Fruit fly (Drosophila melanogaster) Kc167 (cell line): ENCODE data around the gene Pdss2.

Experiments used
- Myc ChIP-seq: fragments of >200 bp; optimal IDR thresholded peaks from 2 replicates; lab custom pipeline; 2017; ENCODE audit warnings: missing external identifiers
- Sin3A ChIP-seq: fragments of >200 bp; optimal IDR thresholded peaks from 2 replicates; lab custom pipeline; 2018; ENCODE audit warnings: missing external identifiers
- h ChIP-seq: fragments of >200 bp; optimal IDR thresholded peaks from 3 replicates; lab custom pipeline; 2018; ENCODE audit warnings: missing external identifiers
- insv ChIP-seq: fragments of >200 bp; optimal IDR thresholded peaks from 3 replicates; lab custom pipeline; 2018; ENCODE audit warnings: missing external identifiers
- psq ChIP-seq: fragments of >200 bp; optimal IDR thresholded peaks from 2 replicates; lab custom pipeline; 2017; ENCODE audit warnings: missing external identifiers
- ttk ChIP-seq: sonication (Bioruptor generic); optimal IDR thresholded peaks from 2 replicates; lab custom pipeline; 2017; ENCODE audit warnings: missing external identifiers

The Pdss2 gene

DNA sequence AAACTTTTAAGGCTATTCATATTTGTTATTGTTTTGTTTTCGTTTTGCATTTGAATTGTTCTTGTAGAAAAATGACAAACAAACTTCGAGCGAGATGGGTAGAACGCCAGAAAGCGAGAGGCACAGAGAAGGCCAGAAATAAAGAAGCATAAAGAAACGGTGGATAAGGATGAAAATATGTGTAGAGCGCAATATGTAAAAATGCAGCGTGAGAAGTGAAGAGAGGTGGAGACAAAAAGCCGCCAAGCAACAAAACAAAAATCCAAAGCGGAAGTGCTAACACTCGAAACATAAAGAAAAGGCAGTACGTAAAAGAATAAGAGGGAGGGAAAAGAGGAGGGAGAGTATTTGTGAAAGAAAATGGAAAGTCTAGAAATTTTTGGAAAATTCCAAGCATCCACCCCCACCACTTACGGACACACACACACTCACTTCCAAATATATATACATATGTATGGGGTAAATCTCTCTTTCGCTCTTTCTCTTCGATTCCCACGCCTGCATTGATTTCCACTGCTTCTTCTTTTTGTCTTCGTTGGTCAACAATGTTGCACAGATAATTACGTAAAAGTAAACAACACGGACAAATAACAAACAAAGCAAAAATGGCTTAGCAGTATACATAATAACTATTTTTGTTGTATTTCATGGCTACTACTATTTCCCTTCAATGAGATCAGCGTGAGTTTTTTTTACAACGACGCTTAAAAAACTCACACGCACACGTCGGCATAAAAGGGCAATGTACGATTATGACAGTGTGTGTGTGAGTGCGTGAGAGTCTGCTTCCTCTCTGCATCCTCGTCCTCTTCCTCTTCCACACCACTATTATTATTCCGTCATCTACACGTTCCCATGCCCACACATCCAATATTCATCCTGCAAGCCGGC lies 20.1 kb upstream of the Pdss2 start:
- TF ChIP-seq Myc (lab: Kevin White, UChicago) (no peak), psq (lab: Kevin White, UChicago) (no peak), insv (no peak), ttk (lab: Kevin White, UChicago) (no peak), Sin3A (no peak), h (lab: Kevin White, UChicago) (no peak)

DNA sequence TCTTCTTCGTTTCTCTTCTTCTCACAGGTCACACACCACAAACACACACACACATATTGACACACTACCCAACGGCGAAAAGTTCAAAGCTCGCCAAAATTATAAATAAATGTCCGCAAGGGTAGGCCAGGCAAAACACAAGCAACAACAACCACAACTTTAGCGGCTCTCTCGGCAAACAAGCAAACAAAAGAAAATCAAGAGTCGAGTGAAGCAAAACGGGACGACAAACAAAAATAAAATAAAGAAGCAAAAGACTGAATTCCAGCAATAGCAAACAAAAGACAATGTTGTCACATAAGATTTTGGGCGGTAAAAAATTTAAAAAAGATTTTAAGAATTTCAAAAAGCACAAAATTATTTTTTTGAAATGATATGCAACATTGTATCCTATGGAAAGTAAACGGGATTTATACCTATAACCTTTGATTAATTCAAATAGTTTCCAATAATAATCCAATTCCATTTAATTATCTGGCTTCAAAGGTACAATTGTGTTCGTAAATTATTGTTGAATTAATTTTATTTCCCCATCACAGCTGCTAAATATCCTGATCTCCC lies 19.4 kb upstream of the Pdss2 start:
- TF ChIP-seq psq (lab: Kevin White, UChicago), result no peak
- TF ChIP-seq h (lab: Kevin White, UChicago), result no peak
- no peak for TF ChIP-seq ttk (lab: Kevin White, UChicago)
- TF ChIP-seq insv, result no peak
- no peak for TF ChIP-seq Sin3A
- no peak for TF ChIP-seq Myc (lab: Kevin White, UChicago)

DNA sequence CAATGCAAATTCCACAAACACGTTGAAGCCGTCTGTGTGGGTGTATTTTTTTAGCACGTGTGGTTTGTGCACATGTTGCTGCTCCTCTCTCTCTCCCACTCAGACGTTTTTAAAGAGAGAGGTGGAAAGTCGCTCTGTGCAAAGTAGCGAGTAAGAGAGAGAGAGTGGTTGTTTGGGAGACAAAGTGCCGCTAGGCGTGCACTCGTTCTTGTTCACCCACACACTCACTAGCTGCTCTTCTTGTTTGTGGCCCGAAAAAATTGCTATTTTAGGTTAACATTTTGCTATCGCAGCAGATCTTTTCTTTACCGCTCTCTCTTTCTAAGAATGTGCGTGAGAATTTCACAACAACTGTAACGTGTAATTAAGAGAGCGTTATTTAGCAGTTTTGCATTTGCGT lies 18.8 kb upstream of the Pdss2 start:
- TF ChIP-seq psq (lab: Kevin White, UChicago) (no peak), Myc (lab: Kevin White, UChicago) (no peak), Sin3A (no peak), h (lab: Kevin White, UChicago) (no peak), insv (no peak), ttk (lab: Kevin White, UChicago) (no peak)

DNA sequence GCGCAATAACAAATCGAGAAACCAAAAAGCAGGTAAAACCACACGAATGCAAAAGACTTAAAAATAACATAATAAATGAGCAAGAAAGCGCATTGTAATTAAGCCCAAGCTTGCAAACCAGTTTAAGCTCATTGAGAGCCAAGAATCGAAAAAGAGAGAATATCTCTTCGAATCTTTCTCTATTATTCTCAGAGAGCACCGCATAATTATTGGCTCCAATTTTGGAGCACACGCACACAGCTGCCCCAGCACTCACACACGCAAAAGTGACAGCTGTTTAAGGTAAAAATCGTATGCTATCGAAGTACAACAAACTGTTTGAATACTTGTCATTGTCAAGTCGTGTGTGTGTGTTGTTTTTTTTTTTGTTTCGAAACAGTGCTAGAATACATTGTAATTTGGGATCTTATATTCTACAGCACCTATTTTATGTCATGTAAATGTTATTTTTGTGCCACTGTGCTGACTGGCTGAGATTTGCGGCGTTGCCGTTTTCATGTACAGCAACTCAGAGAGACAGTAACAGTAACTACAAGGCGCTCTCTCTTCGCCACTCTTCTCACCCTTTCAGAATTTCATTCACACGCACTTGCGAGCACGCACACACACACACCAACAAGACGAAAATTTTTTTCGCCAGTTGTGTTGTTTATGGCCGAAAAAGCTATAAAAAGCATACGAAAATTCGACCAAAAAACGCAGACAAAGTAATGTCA lies 18.2 kb upstream of the Pdss2 start:
- TF ChIP-seq h (lab: Kevin White, UChicago) (no peak), ttk (lab: Kevin White, UChicago) (no peak), insv (no peak), psq (lab: Kevin White, UChicago) (no peak), Sin3A (no peak)

DNA sequence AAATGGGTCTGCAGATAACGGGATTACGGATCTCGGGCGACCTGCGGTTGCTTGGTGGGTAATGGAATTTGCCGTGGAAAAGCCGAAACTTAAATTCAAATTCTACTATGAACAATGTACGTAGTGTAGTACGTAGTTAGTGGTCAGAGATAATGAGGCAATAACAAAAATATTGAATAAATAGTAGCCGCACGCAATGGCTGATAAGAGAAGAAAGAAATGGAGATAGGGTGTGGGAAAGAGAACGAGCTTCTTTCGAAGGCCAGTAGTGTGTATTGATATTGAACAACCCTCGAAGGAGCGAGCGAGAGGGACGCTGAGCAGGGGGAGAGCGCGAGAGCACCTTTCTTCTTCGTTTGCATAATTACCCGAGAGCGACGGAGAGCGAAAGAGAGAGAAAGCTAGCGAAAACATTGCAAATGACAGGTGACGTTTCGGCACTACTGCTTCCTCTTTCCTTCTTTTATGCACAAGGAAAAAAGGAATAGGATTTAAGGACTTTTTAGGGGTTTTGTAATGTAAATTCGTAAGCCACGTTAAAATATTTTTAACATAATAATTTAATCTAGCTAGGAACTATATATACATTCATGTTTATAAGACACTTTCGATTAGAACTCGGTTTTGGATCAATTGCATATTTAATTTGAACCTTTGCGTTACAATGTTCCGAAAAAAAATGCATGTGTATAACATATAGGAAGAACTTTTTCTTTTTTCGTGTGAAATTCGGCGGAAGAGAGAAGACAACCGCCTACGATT lies 16.7 kb upstream of the Pdss2 start:
- TF ChIP-seq psq (lab: Kevin White, UChicago), result no peak
- TF ChIP-seq h (lab: Kevin White, UChicago), result no peak
- no peak for TF ChIP-seq ttk (lab: Kevin White, UChicago)
- no peak for TF ChIP-seq Myc (lab: Kevin White, UChicago)
- no peak for TF ChIP-seq Sin3A
- no peak for TF ChIP-seq insv

DNA sequence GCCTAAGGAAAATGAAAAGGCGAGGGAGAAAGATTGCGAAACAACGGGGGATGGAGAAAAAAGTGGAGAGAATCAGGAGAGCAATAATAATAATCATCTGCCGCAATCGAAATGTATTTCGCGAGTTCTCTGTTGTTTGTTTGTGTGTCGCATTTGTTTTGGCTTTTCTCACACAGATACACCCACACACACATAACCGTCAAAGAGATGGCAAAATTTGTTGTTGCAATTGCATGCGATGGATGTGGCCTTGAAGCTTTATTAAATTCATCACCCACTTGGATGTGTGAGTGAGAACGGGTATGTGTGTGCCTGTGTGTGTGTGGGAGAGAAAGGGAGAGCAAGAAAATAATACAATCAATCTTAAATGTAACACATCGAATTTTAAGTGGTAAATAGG lies 16.0 kb upstream of the Pdss2 start:
- TF ChIP-seq psq (lab: Kevin White, UChicago) (no peak), insv (no peak), Myc (lab: Kevin White, UChicago) (no peak), Sin3A (no peak), h (lab: Kevin White, UChicago) (no peak), ttk (lab: Kevin White, UChicago) (no peak)

DNA sequence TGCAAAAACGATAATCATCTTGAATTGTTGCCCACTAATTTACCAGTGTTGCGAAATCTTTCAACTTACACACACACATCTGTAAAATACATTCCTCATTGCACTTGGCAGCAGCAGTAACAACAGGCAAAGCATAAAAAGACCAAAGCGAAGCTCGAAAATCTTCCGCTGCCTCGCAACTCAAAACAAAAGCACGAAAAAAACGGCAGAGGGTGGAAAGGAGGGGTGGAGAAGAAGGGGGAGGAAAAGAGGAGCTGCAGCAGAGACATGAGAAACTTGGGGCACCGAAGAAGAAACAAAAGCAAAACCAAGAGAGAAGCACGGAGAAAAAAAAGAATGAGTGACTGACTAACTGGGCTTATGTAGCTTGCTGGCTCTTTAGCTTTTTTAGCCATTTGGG lies 14.2 kb upstream of the Pdss2 start:
- no peak for TF ChIP-seq h (lab: Kevin White, UChicago)
- no peak for TF ChIP-seq psq (lab: Kevin White, UChicago)
- TF ChIP-seq Sin3A, result no peak
- TF ChIP-seq ttk (lab: Kevin White, UChicago), result no peak
- TF ChIP-seq insv, result no peak
- TF ChIP-seq Myc (lab: Kevin White, UChicago), result no peak

DNA sequence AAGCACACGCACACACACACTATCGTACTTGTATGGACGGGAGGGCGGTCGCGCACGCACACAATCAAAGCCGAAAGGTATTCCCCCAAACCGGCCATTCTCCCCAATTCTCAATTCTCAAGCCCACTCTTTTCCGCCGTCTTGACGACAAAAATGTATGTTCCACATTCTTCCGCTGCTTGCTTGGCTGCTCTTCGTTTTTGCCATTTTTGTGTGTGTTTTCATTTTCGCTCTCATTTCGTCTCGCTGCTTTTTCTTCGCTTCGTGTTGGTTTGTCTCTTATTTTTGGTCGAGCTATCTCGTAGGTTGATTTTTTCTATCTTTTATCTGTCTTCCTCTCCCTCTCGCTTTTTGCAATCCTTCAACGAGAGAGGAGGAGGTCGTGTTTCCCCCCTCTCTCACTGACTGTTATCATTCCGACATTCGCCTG lies 13.2 kb upstream of the Pdss2 start:
- no peak for TF ChIP-seq h (lab: Kevin White, UChicago)
- TF ChIP-seq Sin3A, result no peak
- no peak for TF ChIP-seq insv
- TF ChIP-seq ttk (lab: Kevin White, UChicago), result no peak
- TF ChIP-seq Myc (lab: Kevin White, UChicago), result no peak
- TF ChIP-seq psq (lab: Kevin White, UChicago), result no peak

DNA sequence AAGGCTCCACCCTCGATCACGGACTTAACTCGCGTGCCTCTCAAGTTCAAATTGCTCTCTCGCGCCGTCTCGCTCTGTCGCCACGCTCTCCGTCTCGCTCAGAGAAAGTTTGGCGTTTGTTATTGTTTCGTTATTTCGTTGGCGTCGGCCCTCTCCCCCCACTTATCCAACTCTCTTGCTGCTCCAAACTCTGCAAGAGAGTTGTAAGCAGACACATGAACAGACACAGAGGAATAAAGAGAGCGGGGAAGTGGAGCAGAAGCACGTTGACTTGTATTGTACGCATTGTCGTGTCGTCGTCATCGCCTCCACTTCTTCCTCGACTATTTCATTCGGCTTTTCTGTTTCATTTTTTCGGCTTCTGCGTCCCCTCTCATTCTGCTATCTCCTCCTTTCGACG lies 4.4 kb upstream of the Pdss2 start:
- no peak for TF ChIP-seq Sin3A
- TF ChIP-seq insv, result no peak
- TF ChIP-seq psq (lab: Kevin White, UChicago), result no peak
- TF ChIP-seq Myc (lab: Kevin White, UChicago), result no peak
- no peak for TF ChIP-seq ttk (lab: Kevin White, UChicago)
- TF ChIP-seq h (lab: Kevin White, UChicago), result no peak

DNA sequence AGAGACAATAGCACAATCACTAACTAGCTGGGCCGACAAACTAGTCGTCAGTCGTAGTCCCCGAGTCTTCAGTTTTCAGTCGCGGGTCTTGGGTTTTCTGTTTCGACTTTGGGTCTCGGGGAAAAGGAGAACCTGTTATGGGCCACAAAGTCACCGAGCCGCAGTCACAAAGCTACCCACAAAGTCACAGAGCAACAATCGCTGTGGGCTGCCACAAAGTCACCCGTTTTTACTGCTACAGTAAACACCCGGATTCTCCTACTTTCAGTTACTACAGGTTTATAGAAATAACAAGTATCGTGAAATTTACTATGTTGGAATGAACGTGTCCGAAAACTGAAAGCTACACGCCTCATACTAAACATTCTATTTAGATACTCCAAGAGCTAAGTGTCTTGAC lies 3.9 kb upstream of the Pdss2 start:
- no peak for TF ChIP-seq Myc (lab: Kevin White, UChicago)
- no peak for TF ChIP-seq ttk (lab: Kevin White, UChicago)
- no peak for TF ChIP-seq insv
- no peak for TF ChIP-seq psq (lab: Kevin White, UChicago)
- TF ChIP-seq Sin3A, result no peak
- no peak for TF ChIP-seq h (lab: Kevin White, UChicago)

DNA sequence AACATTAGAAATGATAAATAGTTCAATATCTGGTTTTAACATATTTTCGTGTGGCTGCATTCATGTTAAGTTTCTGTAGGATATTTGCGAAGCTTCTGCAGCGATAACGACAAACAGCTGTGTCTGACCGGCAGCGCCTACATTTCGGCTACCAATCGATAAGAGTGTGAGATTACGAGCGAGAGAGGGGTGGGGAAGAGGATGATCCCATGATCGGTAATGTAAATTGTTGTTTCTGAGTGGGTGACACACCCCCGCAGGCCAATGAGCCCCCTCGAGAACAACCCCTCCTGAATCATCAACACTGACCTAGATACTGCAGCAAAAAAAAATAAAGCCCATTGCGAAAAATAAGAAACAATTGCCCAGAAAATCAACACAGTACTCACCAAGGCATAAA lies 3.2 kb upstream of the Pdss2 start:
- TF ChIP-seq Myc (lab: Kevin White, UChicago), result no peak
- no peak for TF ChIP-seq psq (lab: Kevin White, UChicago)
